Fruit fly (Drosophila melanogaster): Measurements from ENCODE around the gene Ilp1.

DNA sequence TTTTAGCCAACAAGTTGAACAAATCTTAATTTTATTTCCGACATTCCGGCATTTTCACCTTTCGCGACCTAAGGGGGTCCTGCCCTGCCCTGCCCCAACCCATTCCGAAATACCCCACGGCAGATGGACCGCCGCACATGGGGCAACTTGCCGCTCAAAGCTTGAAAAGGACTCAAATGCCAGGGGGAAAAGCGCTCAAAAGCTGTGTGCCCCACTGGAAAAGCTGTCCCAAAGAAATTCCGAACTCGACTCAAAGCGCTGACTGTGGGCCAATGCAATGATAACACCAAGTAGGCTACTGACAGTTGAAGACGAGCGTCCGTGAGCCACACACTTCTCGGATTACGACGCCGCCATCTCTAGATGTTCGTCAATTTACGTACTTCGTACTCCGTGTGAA lies 11.5 kb upstream of the Ilp1 start, which contains the start of gene CG32052:
- no peak for TF ChIP-seq h (optimal IDR thresholded peaks at IDR 0.05)
- no peak for TF ChIP-seq psq (optimal IDR thresholded peaks at IDR 0.05)

Data from Kc167 (cell line).